Worm (Caenorhabditis elegans): ENCODE measurements around the gene slc-25A29.

ce11 chrV:14638075-14638474 lies 19.9 kb downstream of the slc-25A29 start:
- TF ChIP-seq tab-1 (GFP tag; IDR thresholded peaks at IDR 0.05): no peak
- TF ChIP-seq flt-1 (GFP tag; IDR thresholded peaks at IDR 0.05): no peak
- no peak for TF ChIP-seq med-1 (GFP tag; optimal IDR thresholded peaks at IDR 0.05; ENCODE audit: insufficient read depth)
- TF ChIP-seq ztf-23 (GFP tag; IDR thresholded peaks at IDR 0.05): no peak

Measured in whole organism, midembryonic.